Fruit fly (Drosophila melanogaster) whole organism, embryonic: Measurements from ENCODE around the gene CG17362.

Experiments
- Atf3 ChIP-seq: fragments of 200-800 bp; sonication (Bioruptor generic); optimal IDR thresholded peaks from 3 replicates; lab custom pipeline; 2016; ENCODE audit warnings: missing biosample characterization, missing genetic modification characterization
- C15 ChIP-seq: fragments of 200-800 bp; sonication (Bioruptor generic); IDR thresholded peaks from 3 replicates; pipeline ENCODE4 v1.3.6; 2022; ENCODE audit warnings: missing biosample characterization, missing genetic modification characterization
- CG1024 ChIP-seq: fragments of 200-800 bp; sonication (Bioruptor generic); IDR thresholded peaks from 2 replicates; pipeline ENCODE4 v1.3.6; 2022; ENCODE audit warnings: missing biosample characterization, missing genetic modification characterization
- CG10654 ChIP-seq: fragments of 200-800 bp; sonication (Bioruptor generic); optimal IDR thresholded peaks from 2 replicates; lab custom pipeline; 2016; ENCODE audit warnings: missing biosample characterization, missing genetic modification characterization
- CG11085 ChIP-seq: fragments of 200-800 bp; sonication (Bioruptor generic); IDR thresholded peaks from 2 replicates; pipeline ENCODE4 v1.3.6; 2022; ENCODE audit warnings: missing biosample characterization, missing genetic modification characterization
- CG11560 ChIP-seq: fragments of 200-800 bp; sonication (Bioruptor generic); IDR thresholded peaks from 3 replicates; pipeline ENCODE4 v1.3.6; 2022; ENCODE audit warnings: missing biosample characterization, missing genetic modification characterization
- CG12299 ChIP-seq: fragments of 200-800 bp; sonication (Bioruptor generic); optimal IDR thresholded peaks from 2 replicates; lab custom pipeline; 2018; ENCODE audit warnings: missing biosample characterization, mild to moderate bottlenecking, missing genetic modification characterization
- CG2199 ChIP-seq: fragments of 200-800 bp; sonication (Bioruptor generic); IDR thresholded peaks from 3 replicates; pipeline ENCODE4 v1.3.6; 2022; ENCODE audit warnings: missing biosample characterization, missing genetic modification characterization
- CG30403 ChIP-seq: fragments of 200-800 bp; sonication (Bioruptor generic); optimal IDR thresholded peaks from 3 replicates; lab custom pipeline; 2016; ENCODE audit warnings: missing biosample characterization, missing genetic modification characterization
- CG31388 ChIP-seq: fragments of 200-800 bp; sonication (Bioruptor generic); optimal IDR thresholded peaks from 2 replicates; lab custom pipeline; 2016; ENCODE audit warnings: missing biosample characterization, missing genetic modification characterization
- CG33213 ChIP-seq: fragments of 200-800 bp; sonication (Bioruptor generic); optimal IDR thresholded peaks from 3 replicates; lab custom pipeline; 2016; ENCODE audit warnings: missing biosample characterization, missing genetic modification characterization
- CG4360 ChIP-seq: fragments of 200-800 bp; sonication (Bioruptor generic); IDR thresholded peaks from 2 replicates; pipeline ENCODE4 v1.3.6; 2022; ENCODE audit warnings: missing biosample characterization, missing genetic modification characterization
- CG7357 ChIP-seq: fragments of 200-800 bp; sonication (Bioruptor generic); IDR thresholded peaks from 3 replicates; pipeline ENCODE4 v1.3.6; 2022; ENCODE audit warnings: missing biosample characterization, missing genetic modification characterization
- CG8765 ChIP-seq: fragments of 200-800 bp; sonication (Bioruptor generic); IDR thresholded peaks from 2 replicates; pipeline ENCODE4 v1.3.6; 2022; ENCODE audit warnings: missing biosample characterization, missing genetic modification characterization
- CTCF ChIP-seq: fragments of 200-800 bp; sonication (Bioruptor generic); optimal IDR thresholded peaks from 2 replicates; lab custom pipeline; 2017; ENCODE audit warnings: missing biosample characterization, mild to moderate bottlenecking, missing genetic modification characterization, moderate library complexity
- D ChIP-seq, 2 experiments: fragments of 200-800 bp in 1 of 2; fragments of >200 bp in 1 of 2; sonication (Bioruptor generic) in 1 of 2; optimal IDR thresholded peaks; 2 replicates in 1 of 2; 3 replicates in 1 of 2; lab custom pipeline; 2017; ENCODE audit warnings: mild to moderate bottlenecking in 1 of 2, missing biosample characterization in 1 of 2, missing genetic modification characterization in 1 of 2, missing genetic modification reagents in 1 of 2
- D19A ChIP-seq: fragments of 200-800 bp; optimal IDR thresholded peaks from 3 replicates; lab custom pipeline; 2019; ENCODE audit warnings: missing biosample characterization, mild to moderate bottlenecking, missing genetic modification characterization, moderate library complexity
- Dad ChIP-seq: fragments of 200-800 bp; sonication (Bioruptor generic); optimal IDR thresholded peaks from 3 replicates; lab custom pipeline; 2016; ENCODE audit warnings: missing biosample characterization, missing genetic modification characterization
- Deaf1 ChIP-seq: fragments of 200-800 bp; optimal IDR thresholded peaks from 3 replicates; lab custom pipeline; 2019; ENCODE audit warnings: missing biosample characterization, mild to moderate bottlenecking, missing genetic modification characterization, moderate library complexity
- Dip2 ChIP-seq: fragments of 200-800 bp; sonication (Bioruptor generic); IDR thresholded peaks from 2 replicates; pipeline ENCODE4 v1.3.6; 2022; ENCODE audit warnings: missing biosample characterization, missing genetic modification characterization
- Dll ChIP-seq: fragments of 200-800 bp; sonication (Bioruptor generic); IDR thresholded peaks from 4 replicates; pipeline ENCODE4 v1.3.6; 2022; ENCODE audit warnings: missing biosample characterization, missing genetic modification characterization; ENCODE audit not compliant: partially characterized antibody
- Drgx ChIP-seq: fragments of 200-800 bp; sonication (Bioruptor generic); IDR thresholded peaks from 2 replicates; pipeline ENCODE4 v1.3.6; 2022; ENCODE audit warnings: missing biosample characterization, missing genetic modification characterization
- E2f2 ChIP-seq: fragments of 200-800 bp; sonication (Bioruptor generic); IDR thresholded peaks from 2 replicates; pipeline ENCODE4 v1.3.6; 2022; ENCODE audit warnings: missing biosample characterization, missing genetic modification characterization
- Fer1 ChIP-seq: fragments of 200-800 bp; sonication (Bioruptor generic); optimal IDR thresholded peaks from 2 replicates; lab custom pipeline; 2017; ENCODE audit warnings: missing biosample characterization, mild to moderate bottlenecking, missing genetic modification characterization
- Gsc ChIP-seq: fragments of 200-800 bp; sonication (Bioruptor generic); IDR thresholded peaks from 2 replicates; pipeline ENCODE4 v1.3.6; 2022; ENCODE audit warnings: missing biosample characterization, missing genetic modification characterization
- HHEX ChIP-seq: fragments of 200-800 bp; sonication (Bioruptor generic); optimal IDR thresholded peaks from 3 replicates; lab custom pipeline; 2017; ENCODE audit warnings: missing biosample characterization, mild to moderate bottlenecking, missing genetic modification characterization, missing genetic modification reagents
- MBD-R2 ChIP-seq: fragments of 200-800 bp; sonication (Bioruptor generic); IDR thresholded peaks from 2 replicates; pipeline ENCODE4 v1.3.6; 2022; ENCODE audit warnings: missing biosample characterization, missing genetic modification characterization
- Ravus ChIP-seq: fragments of 200-800 bp; sonication (Bioruptor generic); IDR thresholded peaks from 2 replicates; pipeline ENCODE4 v1.3.6; 2022; ENCODE audit warnings: missing biosample characterization, missing genetic modification characterization
- Rfx ChIP-seq: fragments of 200-800 bp; sonication (Bioruptor generic); IDR thresholded peaks from 2 replicates; pipeline ENCODE4 v1.3.6; 2022; ENCODE audit warnings: missing biosample characterization, missing genetic modification characterization
- Sox100B ChIP-seq: fragments of 200-800 bp; sonication (Bioruptor generic); optimal IDR thresholded peaks from 3 replicates; lab custom pipeline; 2018; ENCODE audit warnings: missing biosample characterization, mild to moderate bottlenecking, missing genetic modification characterization
- Sry-δ ChIP-seq: fragments of 200-800 bp; sonication (Bioruptor generic); optimal IDR thresholded peaks from 2 replicates; lab custom pipeline; 2016; ENCODE audit warnings: missing biosample characterization, missing genetic modification characterization
- YL-1 ChIP-seq: fragments of 200-800 bp; sonication (Bioruptor generic); optimal IDR thresholded peaks from 3 replicates; lab custom pipeline; 2017; ENCODE audit warnings: missing biosample characterization, mild to moderate bottlenecking, missing genetic modification characterization
- ase ChIP-seq: fragments of 200-800 bp; sonication (Bioruptor generic); IDR thresholded peaks from 3 replicates; pipeline ENCODE4 v1.3.6; 2022; ENCODE audit warnings: missing biosample characterization, missing genetic modification characterization
- cad ChIP-seq: fragments of >200 bp; optimal IDR thresholded peaks from 2 replicates; lab custom pipeline; 2017; ENCODE audit warnings: missing biosample characterization, missing genetic modification characterization
- crol ChIP-seq: fragments of 200-800 bp; sonication (Bioruptor generic); IDR thresholded peaks from 2 replicates; pipeline ENCODE4 v1.3.6; 2022; ENCODE audit warnings: missing biosample characterization, missing genetic modification characterization
- danr ChIP-seq: fragments of 200-800 bp; sonication (Bioruptor generic); IDR thresholded peaks from 2 replicates; pipeline ENCODE4 v1.3.6; 2022; ENCODE audit warnings: missing biosample characterization, missing genetic modification characterization
- dmrt99B ChIP-seq: fragments of 200-800 bp; sonication (Bioruptor generic); optimal IDR thresholded peaks from 2 replicates; lab custom pipeline; 2018; ENCODE audit warnings: missing biosample characterization, mild to moderate bottlenecking, missing genetic modification characterization, moderate library complexity
- fru ChIP-seq: fragments of >200 bp; optimal IDR thresholded peaks from 2 replicates; lab custom pipeline; 2017
- gem ChIP-seq: fragments of 200-800 bp; sonication (Bioruptor generic); optimal IDR thresholded peaks from 2 replicates; lab custom pipeline; 2019; ENCODE audit warnings: missing biosample characterization, mild to moderate bottlenecking, missing genetic modification characterization, moderate library complexity
- kah ChIP-seq: fragments of 200-800 bp; sonication (Bioruptor generic); optimal IDR thresholded peaks from 2 replicates; lab custom pipeline; 2018; ENCODE audit warnings: missing biosample characterization, mild to moderate bottlenecking, missing genetic modification characterization
- lilli ChIP-seq: fragments of 200-800 bp; sonication (Bioruptor generic); optimal IDR thresholded peaks from 3 replicates; lab custom pipeline; 2016; ENCODE audit warnings: missing biosample characterization, missing genetic modification characterization
- lmd ChIP-seq: fragments of 200-800 bp; sonication (Bioruptor generic); IDR thresholded peaks from 2 replicates; pipeline ENCODE4 v1.3.6; 2022; ENCODE audit warnings: missing biosample characterization, missing genetic modification characterization
- luna ChIP-seq: fragments of 200-800 bp; sonication (Bioruptor generic); optimal IDR thresholded peaks from 2 replicates; lab custom pipeline; 2016; ENCODE audit warnings: missing biosample characterization, missing genetic modification characterization
- maf-S ChIP-seq: fragments of 200-800 bp; sonication (Bioruptor generic); optimal IDR thresholded peaks from 2 replicates; lab custom pipeline; 2016; ENCODE audit warnings: missing biosample characterization, missing genetic modification characterization
- pfk ChIP-seq: fragments of 200-800 bp; sonication (Bioruptor generic); optimal IDR thresholded peaks from 2 replicates; lab custom pipeline; 2018; ENCODE audit warnings: missing biosample characterization, mild to moderate bottlenecking, missing genetic modification characterization, moderate library complexity
- pros ChIP-seq: fragments of 200-800 bp; sonication (Bioruptor generic); optimal IDR thresholded peaks from 3 replicates; lab custom pipeline; 2019; ENCODE audit warnings: missing biosample characterization, mild to moderate bottlenecking, missing genetic modification characterization, moderate library complexity
- row ChIP-seq: fragments of 200-800 bp; sonication (Bioruptor generic); IDR thresholded peaks from 3 replicates; pipeline ENCODE4 v1.3.6; 2022; ENCODE audit warnings: missing biosample characterization, missing genetic modification characterization
- schlank ChIP-seq: fragments of 200-800 bp; sonication (Bioruptor generic); optimal IDR thresholded peaks from 2 replicates; lab custom pipeline; 2018; ENCODE audit warnings: missing biosample characterization, mild to moderate bottlenecking, missing genetic modification characterization
- stc ChIP-seq: fragments of 200-800 bp; sonication (Bioruptor generic); IDR thresholded peaks from 2 replicates; pipeline ENCODE4 v1.3.6; 2022; ENCODE audit warnings: missing biosample characterization, missing genetic modification characterization
- tna ChIP-seq: fragments of 200-800 bp; sonication (Bioruptor generic); IDR thresholded peaks from 2 replicates; pipeline ENCODE4 v1.3.6; 2022; ENCODE audit warnings: missing biosample characterization, missing genetic modification characterization; ENCODE audit not compliant: partially characterized antibody
- wdn ChIP-seq: fragments of 200-800 bp; sonication (Bioruptor generic); IDR thresholded peaks from 2 replicates; pipeline ENCODE4 v1.3.6; 2022; ENCODE audit warnings: missing biosample characterization, missing genetic modification characterization
- yki ChIP-seq: fragments of >200 bp; optimal IDR thresholded peaks from 3 replicates; lab custom pipeline; 2018

The CG17362 gene

DNA sequence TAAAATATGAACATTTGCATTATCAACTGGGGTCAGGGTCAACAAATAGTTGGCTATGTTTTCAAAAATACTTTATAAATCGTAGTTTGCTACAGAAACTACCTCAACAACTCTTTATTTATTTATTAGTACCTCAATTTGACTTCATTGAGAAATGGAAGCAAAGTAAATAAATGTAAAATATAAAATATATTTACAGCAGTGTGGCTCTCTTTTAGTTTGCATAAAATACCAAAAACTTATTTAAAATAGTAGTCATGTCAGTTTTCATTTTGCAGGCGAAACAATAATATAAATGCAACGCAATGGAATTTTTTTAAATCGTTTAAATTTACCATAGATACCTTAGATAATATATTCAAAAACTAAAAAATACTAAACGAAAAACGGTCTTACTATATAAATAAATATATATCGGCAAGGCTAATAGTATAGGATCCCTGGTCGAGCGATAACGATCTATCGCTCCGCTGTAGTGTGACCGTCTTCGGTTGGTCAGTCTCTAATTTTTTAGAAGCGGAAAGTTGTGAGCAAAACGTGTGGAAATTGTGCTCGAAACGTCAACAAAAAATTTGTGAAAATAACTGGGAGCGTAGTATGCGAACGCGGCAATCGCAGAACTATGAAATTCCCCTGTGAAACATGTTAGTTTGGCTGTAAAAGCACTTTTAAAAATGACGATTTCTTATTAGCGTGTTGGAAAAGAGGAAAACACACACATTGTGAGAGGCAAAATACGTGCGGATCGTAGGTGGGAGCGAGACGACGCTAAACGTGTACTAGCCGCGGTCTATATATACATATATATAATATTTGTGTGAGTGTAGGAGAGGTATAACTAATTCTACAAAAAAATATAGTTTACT is 15.5 kb downstream of the CG17362 start, which contains the start of the genes Nprl3 and upSET (continued):
- peak; percentile 11 for TF ChIP-seq CG12299 (tag; lab: Kevin White, UChicago)
- TF ChIP-seq E2f2 (GFP tag; lab: Robert Waterston, UW), result 0 out of 2 replicates have a peak, but pooled peaks have one; percentile 22
- TF ChIP-seq YL-1, result peak; percentile 81
- TF ChIP-seq Sox100B (GFP tag; lab: Kevin White, UChicago), result peak; percentile 8
- no peak for TF ChIP-seq Dad (GFP tag; lab: Kevin White, UChicago)
- TF ChIP-seq pros (GFP tag; lab: Kevin White, UChicago), result no peak
- no peak for TF ChIP-seq Ravus (GFP tag; lab: Robert Waterston, UW)
- no peak for TF ChIP-seq dmrt99B (tag; lab: Kevin White, UChicago)
- TF ChIP-seq CG33213 (GFP tag; lab: Kevin White, UChicago), result peak; percentile 3
- TF ChIP-seq Sry-δ, result peak; percentile 80
- no peak for TF ChIP-seq cad
- no peak for TF ChIP-seq Fer1 (GFP tag; lab: Kevin White, UChicago)
- no peak for TF ChIP-seq lmd (GFP tag; lab: Robert Waterston, UW)
- no peak for TF ChIP-seq fru (lab: Kevin White, UChicago)
- TF ChIP-seq CG30403 (GFP tag; lab: Kevin White, UChicago), result no peak
- no peak for TF ChIP-seq schlank (tag; lab: Kevin White, UChicago)
- no peak for TF ChIP-seq CG7357
- TF ChIP-seq tna (GFP tag; lab: Robert Waterston, UW), result peak; percentile 83
- no peak for TF ChIP-seq D19A (tag; lab: Kevin White, UChicago)
- TF ChIP-seq danr (GFP tag; lab: Robert Waterston, UW), result no peak
- TF ChIP-seq CG4360 (GFP tag; lab: Robert Waterston, UW), result no peak
- TF ChIP-seq CG11085 (GFP tag; lab: Robert Waterston, UW), result no peak
- TF ChIP-seq ase (GFP tag; lab: Robert Waterston, UW), result no peak
- TF ChIP-seq maf-S (GFP tag; lab: Kevin White, UChicago), result no peak
- TF ChIP-seq stc (GFP tag; lab: Robert Waterston, UW), result no peak
- TF ChIP-seq Dip2 (GFP tag; lab: Robert Waterston, UW), result no peak
- TF ChIP-seq Dll (GFP tag; lab: Robert Waterston, UW), result peak; percentile 90
- TF ChIP-seq CG31388 (GFP tag; lab: Kevin White, UChicago), result no peak
- TF ChIP-seq Drgx (GFP tag; lab: Robert Waterston, UW), result no peak
- TF ChIP-seq gem (tag; lab: Kevin White, UChicago), result no peak
- TF ChIP-seq row (GFP tag; lab: Robert Waterston, UW), result peak; percentile 54
- no peak for TF ChIP-seq yki
- TF ChIP-seq crol, result no peak
- TF ChIP-seq C15 (GFP tag; lab: Robert Waterston, UW), result no peak
- TF ChIP-seq D (optimal IDR thresholded peaks at IDR 0.05; lab: Kevin White, UChicago), result no peak
- TF ChIP-seq D (GFP tag; optimal IDR thresholded peaks at IDR 0.05; lab: Kevin White, UChicago), result no peak
- no peak for TF ChIP-seq Deaf1 (tag; lab: Kevin White, UChicago)
- no peak for TF ChIP-seq CG8765 (GFP tag; lab: Robert Waterston, UW)
- TF ChIP-seq lilli (GFP tag; lab: Kevin White, UChicago), result no peak
- TF ChIP-seq kah, result no peak
- no peak for TF ChIP-seq CG11560 (tag; lab: Robert Waterston, UW)
- TF ChIP-seq CG2199 (GFP tag; lab: Robert Waterston, UW), result no peak
- TF ChIP-seq Gsc, result no peak
- TF ChIP-seq Rfx, result peak; percentile 38; the same call in 1 of the 2 replicates
- peak; percentile 3 for TF ChIP-seq CTCF (GFP tag; lab: Kevin White, UChicago)
- no peak for TF ChIP-seq CG10654
- TF ChIP-seq Atf3, result no peak
- TF ChIP-seq wdn (GFP tag; lab: Robert Waterston, UW), result no peak
- no peak for TF ChIP-seq luna (GFP tag; lab: Kevin White, UChicago)
- TF ChIP-seq pfk (GFP tag; lab: Kevin White, UChicago), result no peak
- TF ChIP-seq HHEX, result no peak
- TF ChIP-seq CG1024 (GFP tag; lab: Robert Waterston, UW), result no peak
- TF ChIP-seq MBD-R2 (GFP tag; lab: Robert Waterston, UW), result peak; percentile 24; the same call in 1 of the 2 replicates
